Fruit fly (Drosophila melanogaster) whole organism: Measurements from ENCODE around the gene CG5167.

Experiments used
- CG8478 ChIP-seq: fragments of >200 bp; optimal IDR thresholded peaks from 2 replicates; lab custom pipeline; 2018; ENCODE audit warnings: inconsistent platforms
- Dll ChIP-seq: fragments of >200 bp; optimal IDR thresholded peaks from 2 replicates; lab custom pipeline; 2017
- EcR ChIP-seq, 2 experiments: fragments of >200 bp; optimal IDR thresholded peaks; 2 replicates each; lab custom pipeline; 2017; ENCODE audit warnings: missing biosample characterization in 2 of 2, missing genetic modification characterization in 2 of 2, missing genetic modification reagents in 2 of 2
- pan ChIP-seq: fragments of >200 bp; optimal IDR thresholded peaks from 2 replicates; lab custom pipeline; 2017
- psq ChIP-seq: fragments of >200 bp; optimal IDR thresholded peaks from 2 replicates; lab custom pipeline; 2017
- usp ChIP-seq: fragments of >200 bp; optimal IDR thresholded peaks from 2 replicates; lab custom pipeline; 2017; ENCODE audit warnings: missing biosample characterization, missing genetic modification characterization, mixed read lengths

DNA sequence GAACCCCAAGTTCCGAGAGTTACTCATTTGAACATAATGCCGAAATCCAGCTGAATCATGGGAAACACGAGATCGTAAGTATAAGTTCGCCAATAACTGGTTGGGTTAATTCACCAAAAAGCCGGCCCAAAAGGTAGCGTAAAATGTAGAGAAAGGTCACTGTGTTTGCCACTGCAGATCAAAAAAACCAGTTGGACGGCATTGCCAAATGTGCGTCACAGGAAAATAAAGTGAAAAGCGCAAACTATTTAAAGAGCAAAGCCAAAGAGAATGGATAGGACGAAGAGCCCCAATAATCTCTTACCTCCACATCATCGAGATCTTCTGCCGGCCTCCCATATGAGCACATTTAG lies 35.7 kb upstream of the CG5167 start:
- no peak for TF ChIP-seq psq (lab: Kevin White, UChicago)
- no peak for TF ChIP-seq pan (lab: Kevin White, UChicago)
- no peak for TF ChIP-seq CG8478 (lab: Kevin White, UChicago)
- no peak for TF ChIP-seq usp (GFP tag; lab: Kevin White, UChicago)
- TF ChIP-seq EcR (GFP tag; optimal IDR thresholded peaks at IDR 0.05; lab: Kevin White, UChicago) = peak in 1 of 2 experiments; percentile 64
- no peak for TF ChIP-seq Dll (lab: Kevin White, UChicago)
